Worm (Caenorhabditis elegans) whole organism, early embryonic: ENCODE data around the gene srh-233.

Source experiments
- B0310.2 ChIP-seq: sonication (generic microtip); optimal IDR thresholded peaks from 2 replicates; lab custom pipeline; 2016; ENCODE audit warnings: mild to moderate bottlenecking, missing genetic modification characterization, missing compliant biosample characterization
- F13C5.2 ChIP-seq: sonication (generic microtip); optimal IDR thresholded peaks from 2 replicates; lab custom pipeline; 2017; ENCODE audit warnings: mild to moderate bottlenecking, missing genetic modification characterization, inconsistent platforms, missing compliant biosample characterization
- aly-1 ChIP-seq: sonication (generic microtip); optimal IDR thresholded peaks from 2 replicates; lab custom pipeline; 2016; ENCODE audit warnings: missing genetic modification characterization, missing compliant biosample characterization
- ama-1 ChIP-seq: fragments of 150-350 bp; optimal IDR thresholded peaks from 2 replicates; lab custom pipeline; 2014
- ceh-13 ChIP-seq: fragments of 200-800 bp; sonication (Bioruptor generic); optimal IDR thresholded peaks from 2 replicates; lab custom pipeline; 2018; ENCODE audit warnings: mild to moderate bottlenecking, missing genetic modification characterization, missing compliant biosample characterization
- ceh-36 ChIP-seq: sonication (generic microtip); optimal IDR thresholded peaks from 2 replicates; lab custom pipeline; 2016; ENCODE audit warnings: missing genetic modification characterization, inconsistent platforms, missing compliant biosample characterization
- ets-7 ChIP-seq: sonication (generic microtip); optimal IDR thresholded peaks from 2 replicates; lab custom pipeline; 2016; ENCODE audit warnings: missing genotype, missing genetic modification characterization, missing compliant biosample characterization
- flt-1 ChIP-seq: fragments of 200-800 bp; sonication (Bioruptor generic); IDR thresholded peaks from 2 replicates; pipeline ENCODE4 v1.3.6; 2022; ENCODE audit warnings: missing genetic modification characterization, missing compliant biosample characterization
- hmbx-1 ChIP-seq: sonication (generic microtip); optimal IDR thresholded peaks from 2 replicates; lab custom pipeline; 2016; ENCODE audit warnings: mild to moderate bottlenecking, missing genetic modification characterization, missing compliant biosample characterization
- hmg-4 ChIP-seq: fragments of 200-800 bp; sonication (Bioruptor generic); optimal IDR thresholded peaks from 2 replicates; lab custom pipeline; 2018; ENCODE audit warnings: mild to moderate bottlenecking, missing genetic modification characterization, missing compliant biosample characterization
- hnd-1 ChIP-seq: sonication (generic microtip); optimal IDR thresholded peaks from 2 replicates; lab custom pipeline; 2016; ENCODE audit warnings: missing genetic modification characterization, missing compliant biosample characterization
- pes-1 ChIP-seq: fragments of 200-800 bp; sonication (Bioruptor generic); IDR thresholded peaks from 2 replicates; pipeline ENCODE4 v1.3.6; 2022; ENCODE audit warnings: missing genetic modification reagents, missing genetic modification characterization, missing compliant biosample characterization
- scrt-1 ChIP-seq: fragments of 200-800 bp; sonication (Bioruptor generic); IDR thresholded peaks from 2 replicates; pipeline ENCODE4 v1.3.6; 2022; ENCODE audit warnings: missing genetic modification characterization, missing compliant biosample characterization
- sea-1 ChIP-seq: fragments of 200-800 bp; sonication (Bioruptor generic); conservative IDR thresholded peaks from 2 replicates; pipeline ENCODE4 v1.3.6; 2022; ENCODE audit warnings: missing genetic modification characterization, missing compliant biosample characterization
- tbx-11 ChIP-seq: fragments of 200-800 bp; sonication (Bioruptor generic); IDR thresholded peaks from 2 replicates; pipeline ENCODE4 v1.3.6; 2022; ENCODE audit warnings: missing genetic modification characterization, missing compliant biosample characterization
- tbx-37 ChIP-seq: fragments of 200-800 bp; sonication (Bioruptor generic); conservative IDR thresholded peaks from 2 replicates; pipeline ENCODE4 v1.3.6; 2022; ENCODE audit warnings: missing genetic modification reagents, missing genetic modification characterization, missing compliant biosample characterization
- tra-4 ChIP-seq: sonication (generic microtip); optimal IDR thresholded peaks from 2 replicates; lab custom pipeline; 2017; ENCODE audit warnings: missing genetic modification characterization, missing compliant biosample characterization

srh-233 gene

DNA sequence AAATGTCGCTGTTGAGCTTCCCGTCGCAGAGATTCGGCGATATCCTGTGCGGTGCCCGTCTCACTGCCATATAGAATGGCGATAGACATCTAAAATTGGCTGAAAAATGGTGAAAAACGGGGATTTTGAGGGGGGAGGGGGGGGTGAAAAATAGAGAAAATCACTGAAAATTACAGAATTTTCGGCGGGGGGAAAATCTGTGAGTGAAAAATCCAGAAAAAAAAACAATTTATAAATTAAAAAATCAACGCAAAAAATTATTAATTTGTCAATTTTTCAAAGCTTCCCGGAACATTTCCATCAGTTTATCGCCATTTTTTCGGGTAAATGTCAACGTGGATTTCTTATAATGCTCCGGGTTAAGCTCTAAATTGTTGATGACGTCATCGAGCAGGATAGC is 38.5 kb downstream of the srh-233 start, which contains the start of gene fre-1:
Gene fre-1 (minus strand): TSS at position 101 of the 400 bp plus-strand sequence.
- TF ChIP-seq tbx-11 (GFP tag; lab: Robert Waterston, UW) (no peak), hmbx-1 (tag; lab: Kevin White, UChicago) (no peak), aly-1 (tag; lab: Kevin White, UChicago) (no peak)

- TF ChIP-seq tbx-37 (GFP tag; lab: Robert Waterston, UW) (no peak), ceh-13 (GFP tag; lab: Kevin White, UChicago) (no peak), hmbx-1 (tag; lab: Kevin White, UChicago) (no peak), ets-7 (tag; lab: Kevin White, UChicago) (no peak), scrt-1 (GFP tag; lab: Robert Waterston, UW) (no peak), pes-1 (no peak), hmg-4 (no peak), F13C5.2 (tag; lab: Kevin White, UChicago) (no peak), ceh-36 (tag; lab: Kevin White, UChicago) (no peak), B0310.2 (tag; lab: Kevin White, UChicago) (no peak), flt-1 (GFP tag; lab: Robert Waterston, UW) (no peak), hnd-1 (tag; lab: Kevin White, UChicago) (no peak), tbx-11 (GFP tag; lab: Robert Waterston, UW) (no peak), tra-4 (tag; lab: Kevin White, UChicago) (no peak), ama-1 (no peak)
Measured at ce11 chrV:20090698-20091313, 41.6 kb downstream of the srh-233 start, which contains the start of the genes dcs-1 and sec-23. TSS of gene dcs-1 (minus strand) at chrV:20090743. TSS of gene sec-23 (plus strand) at chrV:20091263.

- TF ChIP-seq ets-7 (tag; lab: Kevin White, UChicago): no peak
- TF ChIP-seq scrt-1 (GFP tag; lab: Robert Waterston, UW): no peak
- TF ChIP-seq B0310.2 (tag; lab: Kevin White, UChicago): no peak
- no peak for TF ChIP-seq F13C5.2 (tag; lab: Kevin White, UChicago)
- TF ChIP-seq ceh-36 (tag; lab: Kevin White, UChicago): no peak
- no peak for TF ChIP-seq flt-1 (GFP tag; lab: Robert Waterston, UW)
- TF ChIP-seq hnd-1 (tag; lab: Kevin White, UChicago): no peak
- no peak for TF ChIP-seq aly-1 (tag; lab: Kevin White, UChicago)
- no peak for TF ChIP-seq hmbx-1 (tag; lab: Kevin White, UChicago)
- TF ChIP-seq ceh-13 (GFP tag; lab: Kevin White, UChicago): no peak
Measured at ce11 chrV:20093940-20094339, 44.8 kb downstream of the srh-233 start.

- TF ChIP-seq scrt-1 (GFP tag; lab: Robert Waterston, UW): no peak
- no peak for TF ChIP-seq ceh-13 (GFP tag; lab: Kevin White, UChicago)
- TF ChIP-seq tra-4 (tag; lab: Kevin White, UChicago): no peak
- no peak for TF ChIP-seq hnd-1 (tag; lab: Kevin White, UChicago)
- TF ChIP-seq ama-1: no peak
- no peak for TF ChIP-seq pes-1
- TF ChIP-seq flt-1 (GFP tag; lab: Robert Waterston, UW): no peak
- no peak for TF ChIP-seq hmg-4
- TF ChIP-seq aly-1 (tag; lab: Kevin White, UChicago): no peak
- no peak for TF ChIP-seq B0310.2 (tag; lab: Kevin White, UChicago)
- TF ChIP-seq hmbx-1 (tag; lab: Kevin White, UChicago): no peak
- TF ChIP-seq ets-7 (tag; lab: Kevin White, UChicago): no peak
- no peak for TF ChIP-seq sea-1 (GFP tag; lab: Robert Waterston, UW)
- no peak for TF ChIP-seq tbx-11 (GFP tag; lab: Robert Waterston, UW)
- TF ChIP-seq tbx-37 (GFP tag; lab: Robert Waterston, UW): no peak
- no peak for TF ChIP-seq F13C5.2 (tag; lab: Kevin White, UChicago)
- no peak for TF ChIP-seq ceh-36 (tag; lab: Kevin White, UChicago)
Measured at ce11 chrV:20094908-20095307, 45.7 kb downstream of the srh-233 start, which contains the start of gene nlp-69. TSS of gene nlp-69 (minus strand) at chrV:20095008.

ce11 chrV:20097164-20097563 is 48.0 kb downstream of the srh-233 start:
- TF ChIP-seq ceh-36 (tag; lab: Kevin White, UChicago) (no peak), B0310.2 (tag; lab: Kevin White, UChicago) (no peak), tbx-11 (GFP tag; lab: Robert Waterston, UW) (no peak), scrt-1 (GFP tag; lab: Robert Waterston, UW) (no peak), ceh-13 (GFP tag; lab: Kevin White, UChicago) (no peak), hmbx-1 (tag; lab: Kevin White, UChicago) (no peak), hnd-1 (tag; lab: Kevin White, UChicago) (no peak), flt-1 (GFP tag; lab: Robert Waterston, UW) (no peak), tbx-37 (GFP tag; lab: Robert Waterston, UW) (no peak), F13C5.2 (tag; lab: Kevin White, UChicago) (no peak), sea-1 (GFP tag; lab: Robert Waterston, UW) (no peak), aly-1 (tag; lab: Kevin White, UChicago) (no peak), pes-1 (no peak), ets-7 (tag; lab: Kevin White, UChicago) (no peak), hmg-4 (no peak), tra-4 (tag; lab: Kevin White, UChicago) (no peak), ama-1 (no peak)
